Worm (Caenorhabditis elegans) whole organism, L4/young adult: ENCODE data around the gene C49C3.20.

Experiments used
- W03F9.2 ChIP-seq: fragments of 150-350 bp; optimal IDR thresholded peaks from 2 replicates; lab custom pipeline; 2014; ENCODE audit warnings: missing biosample characterization, missing genetic modification characterization
- dao-5 ChIP-seq: sonication (generic microtip); optimal IDR thresholded peaks from 2 replicates; lab custom pipeline; 2016; ENCODE audit warnings: missing genotype, missing genetic modification characterization, moderate library complexity, missing compliant biosample characterization
- him-1 ChIP-seq: sonication (generic microtip); optimal IDR thresholded peaks from 2 replicates; lab custom pipeline; 2016; ENCODE audit warnings: missing genotype, missing genetic modification reagents, missing genetic modification characterization, missing compliant biosample characterization

C49C3.20 gene

DNA sequence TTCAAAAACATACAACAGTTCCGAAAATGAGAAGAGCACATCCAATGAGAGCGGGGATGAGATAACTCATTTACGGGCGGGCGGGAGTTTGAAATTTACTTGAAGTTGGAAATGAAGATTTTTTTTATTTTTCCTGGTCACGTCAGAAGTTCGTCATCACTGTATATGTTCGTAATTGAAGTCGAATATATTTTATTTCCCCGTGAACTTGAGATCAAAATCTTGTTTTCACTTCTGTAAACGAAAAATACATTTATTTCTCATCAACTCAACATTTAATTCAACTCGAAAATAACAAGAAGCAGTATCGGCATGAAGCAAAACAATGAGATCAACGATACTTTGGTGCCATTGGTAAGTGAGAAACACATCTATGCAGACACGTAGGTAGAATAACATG, at the start of gene C49C3.20:
Gene C49C3.20, minus strand, starts transcription at position 101 of the 400 bp plus-strand sequence.
- no peak for TF ChIP-seq W03F9.2 (tag; lab: Kevin White, UChicago)

- TF ChIP-seq W03F9.2 (tag; lab: Kevin White, UChicago): no peak
- TF ChIP-seq him-1 (tag; lab: Kevin White, UChicago): no peak
- TF ChIP-seq dao-5 (tag; lab: Kevin White, UChicago): no peak
Observed at ce11 chrIV:17361143-17361542, 44.8 kb upstream of the C49C3.20 start, which contains the start of gene clec-202. clec-202 (plus strand) TSS chrIV:17361443.

- TF ChIP-seq him-1 (tag; lab: Kevin White, UChicago): no peak
- TF ChIP-seq W03F9.2 (tag; lab: Kevin White, UChicago): no peak
- TF ChIP-seq dao-5 (tag; lab: Kevin White, UChicago): no peak
Observed at ce11 chrIV:17351586-17351985, 35.3 kb upstream of the C49C3.20 start, which contains the start of gene clec-199. clec-199 (plus strand) TSS chrIV:17351886.

DNA sequence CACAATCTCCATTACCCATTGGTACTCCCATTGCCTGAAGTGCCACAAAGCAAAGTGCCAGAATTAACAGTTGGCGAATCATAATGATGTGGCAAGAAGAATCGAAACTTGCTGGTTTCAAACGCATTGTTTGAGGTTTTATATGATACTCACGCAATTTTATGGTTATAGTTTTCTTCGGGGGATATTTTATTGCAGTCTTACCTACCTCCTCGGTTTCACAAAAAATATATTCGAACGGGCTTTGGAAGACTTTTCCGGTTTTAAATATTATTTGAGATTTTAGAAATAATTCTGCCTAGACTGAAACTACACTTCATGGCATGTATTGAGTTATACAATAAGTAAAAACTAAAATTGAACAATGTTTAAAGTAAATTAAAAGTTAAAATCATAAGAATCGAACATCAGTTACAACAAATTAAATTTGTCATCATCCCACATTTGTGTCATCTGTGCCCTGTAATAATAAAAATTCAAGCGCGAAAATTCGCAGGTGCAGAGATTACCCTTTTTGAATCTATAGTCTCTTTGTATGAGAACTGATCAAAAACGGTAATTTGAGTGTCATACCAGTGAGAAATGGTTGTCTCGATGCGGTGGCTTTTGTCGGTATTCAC, 30.4 kb upstream of the C49C3.20 start, which contains the start of the genes clec-197 and clec-198:
Gene clec-197, minus strand, starts transcription at position 101 of the 620 bp plus-strand sequence.
Gene clec-198, plus strand, starts transcription at position 570 of the 620 bp plus-strand sequence.
- no peak for TF ChIP-seq dao-5 (tag; lab: Kevin White, UChicago)
- TF ChIP-seq him-1 (tag; lab: Kevin White, UChicago): no peak
- no peak for TF ChIP-seq W03F9.2 (tag; lab: Kevin White, UChicago)

- no peak for TF ChIP-seq W03F9.2 (tag; lab: Kevin White, UChicago)
- TF ChIP-seq him-1 (tag; lab: Kevin White, UChicago): no peak
- no peak for TF ChIP-seq dao-5 (tag; lab: Kevin White, UChicago)
Observed at ce11 chrIV:17343482-17343881, 27.2 kb upstream of the C49C3.20 start, which contains the start of gene C49C3.11. C49C3.11 (plus strand) TSS chrIV:17343782.

DNA sequence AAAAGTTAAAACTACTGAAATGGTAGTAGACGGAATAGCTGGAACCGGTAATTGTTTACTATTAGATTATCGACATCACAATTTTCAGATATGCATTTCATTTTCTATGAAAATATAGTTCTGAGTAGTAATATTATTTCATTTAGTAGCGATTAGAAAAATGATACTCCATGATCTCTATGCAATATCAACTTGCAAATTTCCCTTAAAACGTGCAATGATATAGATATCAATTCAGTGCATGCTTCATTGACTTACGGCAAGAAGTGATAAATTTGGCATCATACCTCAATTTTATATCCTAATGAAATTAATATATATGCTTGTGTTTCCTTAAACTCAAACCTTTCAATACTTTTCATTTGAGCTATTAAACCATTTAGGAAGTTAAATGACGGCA, 26.4 kb upstream of the C49C3.20 start, which contains the start of gene C49C3.21:
Gene C49C3.21, plus strand, starts transcription at position 301 of the 400 bp plus-strand sequence.
- TF ChIP-seq W03F9.2 (tag; lab: Kevin White, UChicago): no peak
- TF ChIP-seq him-1 (tag; lab: Kevin White, UChicago): no peak
- TF ChIP-seq dao-5 (tag; lab: Kevin White, UChicago): no peak

DNA sequence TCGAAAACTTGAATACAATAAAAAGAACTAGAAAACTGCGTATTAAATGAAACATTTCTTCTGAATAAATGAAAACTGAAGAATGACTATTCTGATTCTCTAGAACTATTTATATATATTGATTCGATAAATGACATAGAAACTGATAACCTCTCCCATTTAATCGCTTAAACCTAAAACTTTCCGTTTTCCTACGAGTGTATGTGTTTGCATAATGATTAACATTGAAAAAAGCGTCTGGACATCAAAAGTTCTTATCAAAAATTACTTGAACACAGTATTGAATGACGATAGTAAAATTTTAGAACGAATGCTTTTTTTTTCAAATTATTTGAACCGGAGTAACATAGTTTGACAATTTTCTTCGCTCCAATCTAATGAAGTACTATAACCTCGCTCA, 25.9 kb upstream of the C49C3.20 start, which contains the start of gene C49C3.9:
Gene C49C3.9, minus strand, starts transcription at position 136 of the 400 bp plus-strand sequence.
- TF ChIP-seq him-1 (tag; lab: Kevin White, UChicago) (no peak), dao-5 (tag; lab: Kevin White, UChicago) (no peak), W03F9.2 (tag; lab: Kevin White, UChicago) (no peak)

DNA sequence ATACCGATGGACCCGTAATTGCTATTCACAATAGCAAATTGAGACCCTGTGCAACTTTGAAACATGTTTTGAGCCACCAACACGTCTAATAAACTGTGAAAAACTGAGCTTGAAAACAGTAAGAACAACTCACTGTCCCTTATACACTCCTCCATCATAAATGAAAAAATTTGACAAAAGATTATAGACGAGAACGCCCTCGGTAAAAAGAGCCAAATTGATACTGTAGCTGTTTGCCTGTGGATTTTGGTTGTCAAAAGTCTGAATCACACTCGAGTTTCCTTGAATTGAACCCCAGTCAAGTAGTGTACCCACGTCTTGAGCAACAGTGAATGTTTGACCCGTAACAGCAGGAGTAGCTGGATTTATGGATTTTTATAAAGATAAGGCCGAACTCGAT, 24.7 kb upstream of the C49C3.20 start:
- TF ChIP-seq him-1 (tag; lab: Kevin White, UChicago) (no peak), W03F9.2 (tag; lab: Kevin White, UChicago) (no peak), dao-5 (tag; lab: Kevin White, UChicago) (no peak)

- TF ChIP-seq him-1 (tag; lab: Kevin White, UChicago) (no peak), dao-5 (tag; lab: Kevin White, UChicago) (no peak), W03F9.2 (tag; lab: Kevin White, UChicago) (no peak)
Observed at ce11 chrIV:17338920-17339510, 22.7 kb upstream of the C49C3.20 start, which contains the start of gene C49C3.10. C49C3.10 (minus strand) TSS chrIV:17338970.

DNA sequence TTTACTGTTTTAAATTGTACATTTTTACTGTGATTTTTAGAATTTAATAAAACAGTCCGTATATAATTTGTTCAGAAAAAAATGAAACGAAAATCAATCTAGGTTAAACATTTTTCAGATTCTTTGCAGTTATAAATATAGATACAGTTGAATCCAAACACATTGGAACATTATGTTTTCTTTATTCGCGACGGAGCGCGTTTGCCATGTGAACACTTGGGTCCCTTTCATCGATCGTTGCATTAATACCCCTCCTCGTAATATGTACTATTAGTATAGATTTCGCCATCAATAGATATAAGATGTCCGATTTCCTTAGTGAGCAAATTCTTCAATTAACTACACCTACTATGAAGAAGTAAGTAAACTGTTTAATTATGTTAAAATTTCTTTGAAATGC, 18.7 kb upstream of the C49C3.20 start, which contains the start of gene C49C3.8:
Gene C49C3.8, plus strand, starts transcription at position 173 of the 400 bp plus-strand sequence.
- TF ChIP-seq dao-5 (tag; lab: Kevin White, UChicago): no peak
- no peak for TF ChIP-seq W03F9.2 (tag; lab: Kevin White, UChicago)
- no peak for TF ChIP-seq him-1 (tag; lab: Kevin White, UChicago)

DNA sequence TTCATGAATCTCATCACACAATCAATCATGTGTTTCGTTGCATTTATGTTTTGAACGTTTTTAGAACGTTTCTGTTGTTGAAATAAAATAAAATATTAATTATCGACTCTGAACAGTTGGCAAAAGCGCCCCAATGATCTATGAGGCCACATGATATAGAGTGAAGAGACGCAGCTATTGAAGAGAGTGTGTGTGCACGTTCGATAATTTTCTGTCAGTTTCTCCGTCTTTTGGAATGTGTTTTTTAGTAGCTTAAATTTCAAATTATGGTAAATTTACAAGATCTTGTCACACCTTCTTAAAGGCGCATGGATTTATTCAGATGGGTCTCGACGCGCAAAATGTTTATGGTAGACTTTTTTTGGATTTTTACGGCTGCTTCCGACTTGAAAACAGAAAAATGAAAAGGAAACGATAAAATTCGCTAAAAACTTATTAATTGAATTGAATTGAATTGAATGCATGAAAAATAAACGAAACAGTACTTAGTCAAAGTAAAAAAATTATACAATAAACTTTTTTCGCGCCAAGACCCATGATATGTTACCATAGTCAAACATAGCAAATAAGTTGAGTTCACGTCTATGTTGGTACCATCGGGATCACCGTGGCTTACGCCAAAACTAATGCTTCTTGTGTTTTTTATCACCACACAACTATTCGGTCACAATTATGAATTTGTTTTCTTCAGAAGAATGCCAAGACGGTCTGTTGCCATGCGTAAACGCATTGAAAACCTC, 17.4 kb upstream of the C49C3.20 start, which contains the start of gene C49C3.15:
Gene C49C3.15, plus strand, starts transcription at position 690 of the 740 bp plus-strand sequence.
- TF ChIP-seq him-1 (tag; lab: Kevin White, UChicago) (no peak), dao-5 (tag; lab: Kevin White, UChicago) (no peak), W03F9.2 (tag; lab: Kevin White, UChicago) (no peak)

ce11 chrIV:17332261-17332660, 16.0 kb upstream of the C49C3.20 start, which contains the start of gene C49C3.7:
C49C3.7 (plus strand) TSS chrIV:17332561.
- TF ChIP-seq W03F9.2 (tag; lab: Kevin White, UChicago) (no peak), dao-5 (tag; lab: Kevin White, UChicago) (no peak), him-1 (tag; lab: Kevin White, UChicago) (no peak)
